Fruit fly (Drosophila melanogaster): ENCODE measurements around the gene CG17931.

Gene CG17931

DNA sequence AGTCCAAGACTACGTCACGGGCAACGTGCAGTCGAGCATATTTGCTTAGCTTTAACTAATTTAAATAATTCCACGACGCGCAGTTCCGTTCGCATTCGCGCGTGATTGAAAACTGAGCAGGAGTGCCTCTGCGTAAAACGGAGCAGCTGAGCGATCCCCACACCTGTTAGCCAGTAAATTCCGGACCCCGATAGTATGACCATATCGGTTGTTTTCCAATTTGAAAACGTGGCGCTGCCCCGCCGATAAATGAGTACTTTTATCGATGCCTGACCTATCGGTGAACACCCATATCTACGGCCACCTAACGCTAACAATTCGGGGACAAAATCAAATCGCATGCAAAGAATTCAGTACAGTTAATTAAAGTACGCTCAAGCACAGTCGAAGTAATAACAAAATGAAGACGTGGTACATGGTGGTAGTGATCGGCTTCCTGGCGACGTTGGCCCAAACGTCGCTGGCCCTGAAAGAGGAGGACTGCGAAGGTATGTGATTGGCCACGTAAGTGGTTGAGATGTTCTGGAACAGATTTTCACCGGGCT is 10.1 kb downstream of the CG17931 start, which contains the start of the genes CG14879 and Manf (continued):
- TF ChIP-seq CG12219 (GFP tag; optimal IDR thresholded peaks at IDR 0.05) = no peak
- peak; percentile 90 for TF ChIP-seq Dp (GFP tag; optimal IDR thresholded peaks at IDR 0.05)
- no peak for TF ChIP-seq CG33557 (GFP tag; optimal IDR thresholded peaks at IDR 0.05)
- no peak for TF ChIP-seq maf-S (GFP tag; optimal IDR thresholded peaks at IDR 0.05)
- peak; percentile 6 for TF ChIP-seq Myb (GFP tag; optimal IDR thresholded peaks at IDR 0.05)
- no peak for TF ChIP-seq sob (GFP tag; IDR thresholded peaks at IDR 0.05)
- no peak for TF ChIP-seq zen (tag; optimal IDR thresholded peaks at IDR 0.05)
- no peak for TF ChIP-seq CG10959 (GFP tag; IDR thresholded peaks at IDR 0.05)
- TF ChIP-seq cg (GFP tag; optimal IDR thresholded peaks at IDR 0.05) = no peak
- TF ChIP-seq tio (GFP tag; optimal IDR thresholded peaks at IDR 0.05) = no peak
- TF ChIP-seq CG30403 (GFP tag; optimal IDR thresholded peaks at IDR 0.05) = no peak
- TF ChIP-seq CG17385 (GFP tag; optimal IDR thresholded peaks at IDR 0.05) = peak; percentile 8
- no peak for TF ChIP-seq lbe (GFP tag; optimal IDR thresholded peaks at IDR 0.05)
- TF ChIP-seq CG12744 (GFP tag; optimal IDR thresholded peaks at IDR 0.05) = no peak
- no peak for TF ChIP-seq CG2120 (GFP tag; optimal IDR thresholded peaks at IDR 0.05)
- no peak for TF ChIP-seq CG9609 (GFP tag; optimal IDR thresholded peaks at IDR 0.05)
- no peak for TF ChIP-seq CkIIα-i1 (GFP tag; IDR thresholded peaks at IDR 0.05)
- TF ChIP-seq Lhr (GFP tag; optimal IDR thresholded peaks at IDR 0.05) = no peak
- TF ChIP-seq zf30C (GFP tag; optimal IDR thresholded peaks at IDR 0.05) = no peak
- no peak for TF ChIP-seq Lim3 (GFP tag; IDR thresholded peaks at IDR 0.05)
- TF ChIP-seq seq (GFP tag; IDR thresholded peaks at IDR 0.05) = no peak
- no peak for TF ChIP-seq Ptx1 (GFP tag; IDR thresholded peaks at IDR 0.05)
- no peak for TF ChIP-seq CG8944 (GFP tag; optimal IDR thresholded peaks at IDR 0.05)
- no peak for TF ChIP-seq schlank (tag; optimal IDR thresholded peaks at IDR 0.05)
- TF ChIP-seq kni (GFP tag; optimal IDR thresholded peaks at IDR 0.05) = peak; percentile 21
- TF ChIP-seq pfk (GFP tag; optimal IDR thresholded peaks at IDR 0.05) = no peak
- TF ChIP-seq Hr39 (optimal IDR thresholded peaks at IDR 0.05) = no peak
- TF ChIP-seq Pdp1 (GFP tag; optimal IDR thresholded peaks at IDR 0.05) = peak in 1 of 2 experiments; percentile 26
- no peak for TF ChIP-seq CG11085 (GFP tag; IDR thresholded peaks at IDR 0.05)
- TF ChIP-seq aop (GFP tag; IDR thresholded peaks at IDR 0.05) = no peak
- TF ChIP-seq chif (GFP tag; optimal IDR thresholded peaks at IDR 0.05) = no peak
- TF ChIP-seq klu (GFP tag; IDR thresholded peaks at IDR 0.05) = no peak
- TF ChIP-seq CG7556 (GFP tag; optimal IDR thresholded peaks at IDR 0.05) = no peak
- TF ChIP-seq CG2678 (tag; optimal IDR thresholded peaks at IDR 0.05) = no peak
- TF ChIP-seq CG7745 (tag; optimal IDR thresholded peaks at IDR 0.05) = no peak
- peak; percentile 99 for TF ChIP-seq sd (tag; optimal IDR thresholded peaks at IDR 0.05)
- no peak for TF ChIP-seq emc (GFP tag; optimal IDR thresholded peaks at IDR 0.05)
- no peak for TF ChIP-seq sqz (GFP tag; optimal IDR thresholded peaks at IDR 0.05)
- no peak; the same call in 1 of the 2 replicates for TF ChIP-seq sna (GFP tag; IDR thresholded peaks at IDR 0.05; ENCODE audit: partially characterized antibody)
- TF ChIP-seq vnd (GFP tag; IDR thresholded peaks at IDR 0.05; ENCODE audit: partially characterized antibody) = no peak
- no peak for TF ChIP-seq fu2 (GFP tag; optimal IDR thresholded peaks at IDR 0.05)
- no peak for TF ChIP-seq H2.0 (GFP tag; IDR thresholded peaks at IDR 0.05)
- TF ChIP-seq CG4820 (GFP tag; optimal IDR thresholded peaks at IDR 0.05) = no peak
- no peak for TF ChIP-seq B-H2 (GFP tag; optimal IDR thresholded peaks at IDR 0.05)
- TF ChIP-seq psq (GFP tag; optimal IDR thresholded peaks at IDR 0.05) = no peak
- TF ChIP-seq gcm2 (GFP tag; optimal IDR thresholded peaks at IDR 0.05) = no peak
- TF ChIP-seq fd102C (GFP tag; optimal IDR thresholded peaks at IDR 0.05) = no peak
- no peak for TF ChIP-seq Rx (GFP tag; IDR thresholded peaks at IDR 0.05)
- no peak for TF ChIP-seq CG3065 (GFP tag; optimal IDR thresholded peaks at IDR 0.05)
- TF ChIP-seq CG1024 (GFP tag; IDR thresholded peaks at IDR 0.05) = no peak
- no peak for TF ChIP-seq Dfd (GFP tag; optimal IDR thresholded peaks at IDR 0.05)
- TF ChIP-seq CG7372 (GFP tag; IDR thresholded peaks at IDR 0.05) = no peak
